Fruit fly (Drosophila melanogaster): ENCODE measurements around the gene btsz.

The btsz gene

DNA sequence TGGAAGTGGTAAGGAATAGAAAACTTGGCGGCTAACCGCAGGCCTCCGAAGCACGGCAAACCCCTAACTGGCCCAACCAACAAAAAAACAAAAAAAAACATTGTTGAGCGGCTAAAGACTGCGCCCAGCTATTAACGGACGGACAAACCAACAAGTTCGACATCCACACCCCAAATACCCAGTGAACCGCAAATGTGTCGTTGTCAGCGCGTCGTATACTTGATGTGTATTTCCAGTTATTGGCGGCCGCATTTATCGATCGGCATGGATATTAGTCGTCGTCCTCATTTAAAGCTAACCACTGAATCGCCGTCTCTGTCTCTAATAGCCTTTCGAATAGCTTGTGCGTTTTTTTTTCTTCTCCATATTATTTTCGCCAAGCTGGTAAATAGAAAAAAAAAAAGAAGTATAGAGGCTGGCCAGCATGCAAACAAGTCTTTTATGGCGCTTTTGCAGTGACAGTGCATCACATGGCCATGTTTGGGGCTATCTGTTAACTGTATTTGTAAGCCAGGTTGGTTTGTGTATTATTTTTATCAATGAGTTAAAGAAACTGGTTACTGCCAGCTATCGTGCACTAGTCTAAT is 108.8 kb downstream of the btsz start:
- TF ChIP-seq CG33017 (tag; optimal IDR thresholded peaks at IDR 0.05) (no peak), CG12768 (GFP tag; optimal IDR thresholded peaks at IDR 0.05) (no peak), tj (GFP tag; optimal IDR thresholded peaks at IDR 0.05) (no peak), Mnt (GFP tag; optimal IDR thresholded peaks at IDR 0.05) (no peak), CG5204 (GFP tag; optimal IDR thresholded peaks at IDR 0.05) (no peak), toe (GFP tag; optimal IDR thresholded peaks at IDR 0.05) (no peak), CG7101 (tag; optimal IDR thresholded peaks at IDR 0.05) (no peak), CG7045 (GFP tag; optimal IDR thresholded peaks at IDR 0.05) (no peak), CG14711 (tag; optimal IDR thresholded peaks at IDR 0.05) (no peak), Crg-1 (GFP tag; optimal IDR thresholded peaks at IDR 0.05) (no peak), cnc (optimal IDR thresholded peaks at IDR 0.05) (no peak), Clk (GFP tag; optimal IDR thresholded peaks at IDR 0.05) (no peak), pad (GFP tag; optimal IDR thresholded peaks at IDR 0.05) (no peak), bab1 (GFP tag; optimal IDR thresholded peaks at IDR 0.05) (no peak)

DNA sequence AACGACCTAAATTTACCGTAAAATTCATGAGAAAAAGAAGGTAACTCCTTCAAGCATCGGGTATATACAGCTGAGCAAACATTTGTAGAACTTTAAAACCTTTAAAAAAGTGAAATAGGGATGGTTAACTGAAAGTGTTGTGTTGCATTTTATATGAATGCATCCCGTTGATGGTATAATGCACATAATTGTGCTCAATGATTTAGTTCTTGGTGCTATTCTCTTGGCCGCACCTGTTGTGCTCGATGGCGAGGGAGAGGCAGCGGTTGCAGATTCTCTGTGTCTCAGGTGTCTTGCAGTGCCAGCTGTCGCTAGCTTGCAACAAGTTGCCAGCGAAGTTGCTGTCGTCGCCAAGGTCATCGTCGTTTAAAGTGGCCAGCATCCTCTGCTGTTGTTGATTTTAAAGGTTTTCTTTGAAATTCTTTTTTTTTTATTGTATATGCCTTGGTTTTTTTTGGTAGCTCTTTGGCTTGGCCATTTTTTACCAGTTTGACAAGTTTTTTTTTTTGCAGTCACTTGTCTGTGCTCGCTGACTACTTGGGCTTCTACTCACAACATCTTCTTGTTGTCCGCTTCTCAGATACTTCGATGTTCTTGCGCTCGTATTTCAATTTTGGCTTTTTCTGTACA is 109.8 kb downstream of the btsz start:
- no peak for TF ChIP-seq CG7045 (GFP tag; optimal IDR thresholded peaks at IDR 0.05)
- no peak for TF ChIP-seq cnc (optimal IDR thresholded peaks at IDR 0.05)
- TF ChIP-seq CG7101 (tag; optimal IDR thresholded peaks at IDR 0.05): no peak
- TF ChIP-seq CG1620 (GFP tag; optimal IDR thresholded peaks at IDR 0.05): no peak
- TF ChIP-seq CG12768 (GFP tag; optimal IDR thresholded peaks at IDR 0.05): no peak
- TF ChIP-seq Hr96 (GFP tag; optimal IDR thresholded peaks at IDR 0.05): no peak
- TF ChIP-seq kay (GFP tag; ENCODE audit: borderline replicate concordance): no peak
- TF ChIP-seq cic (GFP tag; optimal IDR thresholded peaks at IDR 0.05): no peak
- no peak for TF ChIP-seq pad (GFP tag; optimal IDR thresholded peaks at IDR 0.05)
- no peak for TF ChIP-seq CG5204 (GFP tag; optimal IDR thresholded peaks at IDR 0.05)
- TF ChIP-seq Clk (GFP tag; optimal IDR thresholded peaks at IDR 0.05): no peak
- TF ChIP-seq Crg-1 (GFP tag; optimal IDR thresholded peaks at IDR 0.05): no peak
- TF ChIP-seq toe (GFP tag; optimal IDR thresholded peaks at IDR 0.05): no peak
- TF ChIP-seq CG14711 (tag; optimal IDR thresholded peaks at IDR 0.05): no peak

DNA sequence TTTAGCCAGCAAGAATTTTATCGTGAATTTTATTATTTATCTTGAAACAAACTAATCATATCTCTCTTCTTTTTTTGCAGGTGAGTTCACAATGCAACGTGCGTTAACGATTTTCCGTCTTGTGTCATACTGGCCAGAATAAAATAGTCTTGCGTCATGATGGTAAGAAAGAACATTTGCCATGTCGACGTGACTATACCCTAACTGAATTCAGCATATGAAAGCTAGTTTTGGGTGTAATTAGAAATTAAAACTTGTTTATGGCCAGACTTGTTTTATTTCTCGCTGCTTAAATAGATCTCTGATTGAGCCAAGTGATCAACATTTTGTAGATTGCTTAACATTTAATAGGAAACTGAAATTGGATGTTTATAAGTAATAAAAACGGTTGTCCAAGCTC is 111.2 kb downstream of the btsz start:
- TF ChIP-seq bab1 (GFP tag; optimal IDR thresholded peaks at IDR 0.05) (no peak), CG7101 (tag; optimal IDR thresholded peaks at IDR 0.05) (no peak)

DNA sequence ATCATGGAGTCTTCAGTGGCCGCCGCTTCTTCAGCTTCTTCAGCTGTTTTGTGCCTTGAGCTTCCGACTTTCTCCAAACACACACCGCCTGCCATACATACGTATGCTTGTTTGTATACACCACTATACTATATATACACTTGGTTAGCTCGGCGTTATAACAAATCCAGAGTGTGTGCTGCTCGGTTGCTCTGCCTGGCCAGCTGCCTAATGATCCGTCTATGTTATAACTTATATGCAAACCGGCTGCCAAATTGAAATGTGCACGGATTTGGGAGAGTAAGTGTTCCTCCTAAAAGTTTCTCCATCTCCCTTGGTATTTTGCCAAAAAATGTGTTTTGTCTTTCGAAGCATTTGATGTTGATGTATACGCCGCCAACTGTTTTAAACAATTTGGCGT is 111.8 kb downstream of the btsz start:
- TF ChIP-seq CG7101 (tag; optimal IDR thresholded peaks at IDR 0.05) (no peak), CG1620 (GFP tag; optimal IDR thresholded peaks at IDR 0.05) (no peak)

DNA sequence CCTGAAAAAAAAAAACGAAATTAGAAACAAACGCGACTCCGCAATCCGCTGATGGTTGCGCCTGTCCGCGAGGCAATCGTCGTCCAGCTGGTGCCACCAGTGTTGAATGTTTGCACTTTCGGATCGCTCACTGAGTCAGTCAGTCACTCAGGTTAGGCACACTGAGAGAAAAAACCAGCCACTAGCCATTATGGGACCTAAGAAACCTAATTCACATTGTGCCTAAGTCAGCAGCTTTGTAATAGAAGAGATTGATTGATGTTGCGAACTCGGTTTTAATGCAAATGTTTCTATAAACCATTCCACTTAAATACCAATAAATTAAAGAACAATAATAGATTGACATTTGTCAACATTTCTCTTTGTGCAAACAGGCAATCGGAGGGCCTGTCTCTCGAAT is 114.2 kb downstream of the btsz start:
- TF ChIP-seq pad (GFP tag; optimal IDR thresholded peaks at IDR 0.05): no peak
- no peak for TF ChIP-seq CG7045 (GFP tag; optimal IDR thresholded peaks at IDR 0.05)
- TF ChIP-seq CG12768 (GFP tag; optimal IDR thresholded peaks at IDR 0.05): no peak
- no peak for TF ChIP-seq Clk (GFP tag; optimal IDR thresholded peaks at IDR 0.05)
- TF ChIP-seq cic (GFP tag; optimal IDR thresholded peaks at IDR 0.05): no peak
- TF ChIP-seq ovo (GFP tag; optimal IDR thresholded peaks at IDR 0.05): no peak
- TF ChIP-seq tj (GFP tag; optimal IDR thresholded peaks at IDR 0.05): no peak
- no peak for TF ChIP-seq Mnt (GFP tag; optimal IDR thresholded peaks at IDR 0.05)
- TF ChIP-seq CG33017 (tag; optimal IDR thresholded peaks at IDR 0.05): no peak
- TF ChIP-seq CG1620 (GFP tag; optimal IDR thresholded peaks at IDR 0.05): no peak
- no peak for TF ChIP-seq CG14711 (tag; optimal IDR thresholded peaks at IDR 0.05)
- TF ChIP-seq toe (GFP tag; optimal IDR thresholded peaks at IDR 0.05): no peak
- no peak for TF ChIP-seq cnc (optimal IDR thresholded peaks at IDR 0.05)

DNA sequence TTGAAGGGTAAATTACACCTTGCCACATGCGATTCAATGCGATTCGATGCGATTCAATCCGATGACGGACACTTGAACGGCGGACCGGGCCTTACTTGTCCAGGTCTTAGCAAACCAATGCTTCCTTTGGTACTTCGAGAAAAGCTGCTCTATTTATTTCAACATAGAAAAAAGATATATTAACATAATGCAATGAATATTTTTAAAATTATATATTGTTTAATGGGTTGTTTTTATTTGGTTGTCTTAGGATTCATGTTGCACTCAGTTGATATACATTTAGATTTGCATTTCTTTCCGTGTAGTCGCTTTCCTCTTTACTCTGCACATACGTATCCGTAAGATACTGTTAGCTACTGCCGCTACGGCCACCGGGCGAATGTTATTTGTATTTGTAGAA is 117.0 kb downstream of the btsz start:
- no peak for TF ChIP-seq CG7045 (GFP tag; optimal IDR thresholded peaks at IDR 0.05)
- no peak for TF ChIP-seq cic (GFP tag; optimal IDR thresholded peaks at IDR 0.05)
- TF ChIP-seq CG7101 (tag; optimal IDR thresholded peaks at IDR 0.05): no peak
- TF ChIP-seq CG12768 (GFP tag; optimal IDR thresholded peaks at IDR 0.05): no peak
- TF ChIP-seq CG5204 (GFP tag; optimal IDR thresholded peaks at IDR 0.05): no peak
- no peak for TF ChIP-seq CG14711 (tag; optimal IDR thresholded peaks at IDR 0.05)

DNA sequence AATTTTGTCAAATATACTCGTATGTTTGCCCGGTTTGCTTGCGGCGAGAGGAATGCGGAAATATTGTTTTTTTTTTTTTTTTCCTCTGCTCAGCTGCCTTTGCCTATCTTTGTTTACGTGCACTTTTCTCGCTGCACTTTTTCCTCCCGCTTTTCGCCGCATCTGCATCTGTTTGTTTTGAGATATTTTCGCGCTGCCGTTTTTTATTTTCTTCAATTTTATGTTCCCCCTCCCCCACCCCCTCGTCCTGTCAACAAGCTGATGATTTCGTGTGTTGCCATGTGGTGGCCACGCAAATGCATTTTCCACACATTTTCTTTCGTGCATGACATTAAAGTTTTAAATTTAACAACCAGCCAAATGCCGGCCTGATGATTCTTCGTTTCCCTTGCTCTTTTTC is 119.2 kb downstream of the btsz start:
- peak; percentile 40 for TF ChIP-seq cic (GFP tag; optimal IDR thresholded peaks at IDR 0.05)
- no peak for TF ChIP-seq cnc (optimal IDR thresholded peaks at IDR 0.05)

DNA sequence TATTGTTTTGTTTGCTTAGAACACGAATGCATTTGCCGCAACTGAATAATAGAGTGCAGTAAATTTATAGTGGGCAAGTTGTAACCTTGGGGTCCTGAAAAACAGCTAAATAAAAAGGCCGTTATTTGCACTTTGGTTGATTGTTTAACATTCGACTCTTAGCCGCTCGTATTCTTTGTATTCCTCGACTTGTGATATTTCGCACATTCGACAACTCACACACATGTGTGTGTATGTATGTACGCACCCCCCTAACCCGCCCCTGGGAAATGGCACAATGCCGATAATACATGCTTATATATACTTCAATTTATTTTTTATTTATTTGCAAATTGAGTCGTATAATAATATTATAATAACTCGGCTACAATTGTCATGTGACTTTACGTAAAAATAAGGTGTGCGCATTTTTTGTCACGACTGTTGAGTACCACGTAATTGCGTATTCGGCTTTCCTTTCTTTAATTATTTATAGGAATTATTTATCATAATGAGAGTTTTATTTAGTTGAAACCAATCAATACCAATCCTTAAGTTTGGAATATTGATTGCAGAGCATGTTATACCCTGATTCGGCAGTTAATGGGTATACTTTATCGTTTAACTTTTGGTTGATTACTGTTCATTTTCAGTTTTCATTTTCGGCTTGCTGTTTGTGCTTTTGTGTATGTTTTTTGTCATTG is 120.3 kb downstream of the btsz start:
- TF ChIP-seq CG33017 (tag; optimal IDR thresholded peaks at IDR 0.05) (peak; percentile 48), ovo (GFP tag; optimal IDR thresholded peaks at IDR 0.05) (no peak), CG12768 (GFP tag; optimal IDR thresholded peaks at IDR 0.05) (peak; percentile 50), CG1620 (GFP tag; optimal IDR thresholded peaks at IDR 0.05) (no peak), CG11617 (GFP tag; optimal IDR thresholded peaks at IDR 0.05) (no peak), CG5204 (GFP tag; optimal IDR thresholded peaks at IDR 0.05) (no peak), pad (GFP tag; optimal IDR thresholded peaks at IDR 0.05) (peak; percentile 37), toe (GFP tag; optimal IDR thresholded peaks at IDR 0.05) (no peak), Clk (GFP tag; optimal IDR thresholded peaks at IDR 0.05) (no peak), CG7045 (GFP tag; optimal IDR thresholded peaks at IDR 0.05) (no peak), Mnt (GFP tag; optimal IDR thresholded peaks at IDR 0.05) (no peak), bab1 (GFP tag; optimal IDR thresholded peaks at IDR 0.05) (peak; percentile 92), kay (GFP tag; ENCODE audit: borderline replicate concordance) (no peak), cic (GFP tag; optimal IDR thresholded peaks at IDR 0.05) (peak; percentile 47), Crg-1 (GFP tag; optimal IDR thresholded peaks at IDR 0.05) (no peak), CG14711 (tag; optimal IDR thresholded peaks at IDR 0.05) (peak; percentile 73), Hr96 (GFP tag; optimal IDR thresholded peaks at IDR 0.05) (no peak), cnc (optimal IDR thresholded peaks at IDR 0.05) (no peak), CG7101 (tag; optimal IDR thresholded peaks at IDR 0.05) (peak; percentile 59), tj (GFP tag; optimal IDR thresholded peaks at IDR 0.05) (peak; percentile 74)
